Worm (Caenorhabditis elegans): ENCODE results near the gene F47C12.6.
A peak's percentile ranks its signal among the peaks of the same experiment; 100 is the strongest.

Gene F47C12.6

ce11 chrIV:4024159-4025004 lies 31.2 kb upstream of the F47C12.6 start (continued):
- TF ChIP-seq unc-86 (tag; optimal IDR thresholded peaks at IDR 0.05) = peak; percentile 0
- peak; percentile 42 to 67 (median 60) for TF ChIP-seq dpl-1 (GFP tag; optimal IDR thresholded peaks at IDR 0.05)
- TF ChIP-seq lin-15B (tag; optimal IDR thresholded peaks at IDR 0.05) = no peak
- TF ChIP-seq fkh-4 (tag; optimal IDR thresholded peaks at IDR 0.05; ENCODE audit: borderline replicate concordance) = no peak
- peak; percentile 30 for TF ChIP-seq lir-3 (tag; optimal IDR thresholded peaks at IDR 0.05; ENCODE audit: poor library complexity)
- peak; percentile 48 to 79 for TF ChIP-seq lin-35 (GFP tag; optimal IDR thresholded peaks at IDR 0.05)
- peak; percentile 44 for TF ChIP-seq xbp-1 (tag; optimal IDR thresholded peaks at IDR 0.05)
- TF ChIP-seq sup-37 (GFP tag; optimal IDR thresholded peaks at IDR 0.05) = peak; percentile 50
- TF ChIP-seq nhr-47 (tag; optimal IDR thresholded peaks at IDR 0.05) = peak; percentile 77
- TF ChIP-seq irx-1 (tag; optimal IDR thresholded peaks at IDR 0.05) = peak; percentile 31
- TF ChIP-seq aha-1 (tag; optimal IDR thresholded peaks at IDR 0.05) = peak; percentile 7
- peak; percentile 29 to 77 (median 67) for TF ChIP-seq ceh-82 (tag; optimal IDR thresholded peaks at IDR 0.05)
- TF ChIP-seq efl-3 (GFP tag; optimal IDR thresholded peaks at IDR 0.05) = no peak
- peak; percentile 52 for TF ChIP-seq dsc-1 (tag; optimal IDR thresholded peaks at IDR 0.05)
- peak; percentile 50 for TF ChIP-seq mep-1 (tag; optimal IDR thresholded peaks at IDR 0.05)
- TF ChIP-seq swsn-7 (tag; optimal IDR thresholded peaks at IDR 0.05) = peak; percentile 67
- peak; percentile 67 for TF ChIP-seq elt-2 (tag; optimal IDR thresholded peaks at IDR 0.05)
- TF ChIP-seq nhr-11 (tag; optimal IDR thresholded peaks at IDR 0.05) = no peak
- no peak for TF ChIP-seq ama-1 (optimal IDR thresholded peaks at IDR 0.05)
- peak; percentile 78 for TF ChIP-seq unc-130 (tag; optimal IDR thresholded peaks at IDR 0.05)
- TF ChIP-seq lin-13 (GFP tag; optimal IDR thresholded peaks at IDR 0.05) = peak; percentile 76
- TF ChIP-seq nhr-12 (tag; optimal IDR thresholded peaks at IDR 0.05) = no peak
- peak; percentile 0 for TF ChIP-seq ztf-4 (tag; optimal IDR thresholded peaks at IDR 0.05)
- TF ChIP-seq blmp-1 (tag; optimal IDR thresholded peaks at IDR 0.05) = peak; percentile 82
- peak; percentile 65 for TF ChIP-seq snu-23 (GFP tag; optimal IDR thresholded peaks at IDR 0.05)
- 0 out of 2 replicates have a peak, but pooled peaks have one; percentile 5 for TF ChIP-seq isw-1 (GFP tag; IDR thresholded peaks at IDR 0.05)
- TF ChIP-seq mab-9 (GFP tag; IDR thresholded peaks at IDR 0.05) = no peak
- TF ChIP-seq pag-3 (tag; optimal IDR thresholded peaks at IDR 0.05; ENCODE audit: borderline replicate concordance, insufficient read depth) = peak; percentile 53
- peak; percentile 50 for TF ChIP-seq grh-1 (GFP tag; IDR thresholded peaks at IDR 0.05)
- peak; percentile 50 to 68 (median 55) for TF ChIP-seq elt-3 (tag; optimal IDR thresholded peaks at IDR 0.05)
- peak; percentile 93 for TF ChIP-seq lin-14 (GFP tag; optimal IDR thresholded peaks at IDR 0.05)
- TF ChIP-seq fkh-10 (GFP tag; optimal IDR thresholded peaks at IDR 0.05) = peak; percentile 22
- peak; percentile 75 for TF ChIP-seq C16A3.4 (tag; optimal IDR thresholded peaks at IDR 0.05)
- peak; percentile 96 for TF ChIP-seq nhr-85 (tag)
- TF ChIP-seq pax-3 (tag; optimal IDR thresholded peaks at IDR 0.05) = peak; percentile 65
- peak; percentile 86 for TF ChIP-seq nhr-20 (tag; optimal IDR thresholded peaks at IDR 0.05)
- TF ChIP-seq nhr-90 (tag; optimal IDR thresholded peaks at IDR 0.05; ENCODE audit: poor library complexity) = peak; percentile 38

- TF ChIP-seq isw-1 (GFP tag; IDR thresholded peaks at IDR 0.05) (no peak), ztf-4 (tag; optimal IDR thresholded peaks at IDR 0.05) (no peak), tlp-1 (tag; optimal IDR thresholded peaks at IDR 0.05) (no peak), nhr-12 (tag; optimal IDR thresholded peaks at IDR 0.05) (no peak), lin-35 (GFP tag; optimal IDR thresholded peaks at IDR 0.05) (peak; percentile 5 to 25), nhr-90 (tag; optimal IDR thresholded peaks at IDR 0.05; ENCODE audit: poor library complexity) (no peak), egl-13 (tag; optimal IDR thresholded peaks at IDR 0.05) (no peak), ceh-8 (GFP tag; optimal IDR thresholded peaks at IDR 0.05) (no peak), ceh-63 (GFP tag; optimal IDR thresholded peaks at IDR 0.05) (no peak), skn-1 (tag; optimal IDR thresholded peaks at IDR 0.05) (no peak), C16A3.4 (tag; optimal IDR thresholded peaks at IDR 0.05) (no peak), unc-62 (GFP tag; optimal IDR thresholded peaks at IDR 0.05) (no peak), blmp-1 (tag; optimal IDR thresholded peaks at IDR 0.05) (peak; percentile 52), nhr-11 (tag; optimal IDR thresholded peaks at IDR 0.05) (no peak), nhr-20 (tag; optimal IDR thresholded peaks at IDR 0.05) (no peak), elt-2 (tag; optimal IDR thresholded peaks at IDR 0.05) (peak; percentile 54), fkh-4 (tag; optimal IDR thresholded peaks at IDR 0.05; ENCODE audit: borderline replicate concordance) (no peak), zip-4 (GFP tag; optimal IDR thresholded peaks at IDR 0.05) (no peak), ceh-82 (tag; optimal IDR thresholded peaks at IDR 0.05) (no peak), xbp-1 (tag; optimal IDR thresholded peaks at IDR 0.05) (no peak), ama-1 (optimal IDR thresholded peaks at IDR 0.05) (no peak), nhr-28 (tag; optimal IDR thresholded peaks at IDR 0.05) (no peak), nhr-85 (tag) (peak; percentile 64), irx-1 (tag; optimal IDR thresholded peaks at IDR 0.05) (no peak), unc-86 (tag; optimal IDR thresholded peaks at IDR 0.05) (no peak)
These were observed 28.9 kb upstream of the F47C12.6 start for ce11 chrIV:4021847-4022780.
